Worm (Caenorhabditis elegans) whole organism, L4 larva: ENCODE results near the gene Y62E10A.19.

Experiments
- dmd-8 ChIP-seq: fragments of 200-800 bp; sonication (Bioruptor generic); IDR thresholded peaks from 2 replicates; pipeline ENCODE4 v1.3.6; 2022; ENCODE audit warnings: missing genetic modification characterization, missing compliant biosample characterization
- nhr-41 ChIP-seq: fragments of 200-800 bp; sonication (Bioruptor generic); IDR thresholded peaks from 2 replicates; pipeline ENCODE4 v1.3.6; 2022; ENCODE audit warnings: missing genetic modification reagents, missing genetic modification characterization, missing compliant biosample characterization
- nhr-77 ChIP-seq: fragments of 150-350 bp; optimal IDR thresholded peaks from 2 replicates; lab custom pipeline; 2014; ENCODE audit warnings: missing biosample characterization, missing genetic modification characterization
- snpc-1.2 ChIP-seq: fragments of 200-800 bp; sonication (Bioruptor generic); IDR thresholded peaks from 2 replicates; pipeline ENCODE4 v1.3.6; 2022; ENCODE audit warnings: missing genetic modification reagents, missing genetic modification characterization, missing compliant biosample characterization
- unc-62 ChIP-seq, 3 experiments: fragments of 150-350 bp in 1 of 3; sonication (generic microtip); optimal IDR thresholded peaks in 2 of 3; peaks in 1 of 3; 1 replicate in 1 of 3; 2 replicates in 2 of 3; lab custom pipeline; 2014 to 2017; ENCODE audit warnings: missing biosample characterization in 3 of 3, missing genetic modification characterization in 3 of 3, missing genetic modification reagents in 3 of 3, missing genotype in 1 of 3

ce11 chrIV:13377716-13378115, 30.4 kb downstream of the Y62E10A.19 start, which contains the start of gene mau-8:
- TF ChIP-seq snpc-1.2 = no peak
- TF ChIP-seq unc-62 (GFP tag; optimal IDR thresholded peaks at IDR 0.05 in 1 of 2; lab: Kevin White, UChicago) = no peak
- no peak for TF ChIP-seq unc-62 (tag; optimal IDR thresholded peaks at IDR 0.05; lab: Kevin White, UChicago)
- no peak for TF ChIP-seq dmd-8
- TF ChIP-seq nhr-41 = no peak
- TF ChIP-seq nhr-77 = no peak
